Worm (Caenorhabditis elegans) whole organism, late embryonic: ENCODE measurements around the gene srr-4.

ENCODE experiments used
- pha-4 ChIP-seq: fragments of 150-350 bp; optimal IDR thresholded peaks from 2 replicates; lab custom pipeline; 2018; ENCODE audit warnings: missing biosample characterization, missing genetic modification reagents, missing genetic modification characterization
- sox-4 ChIP-seq: sonication (generic microtip); optimal IDR thresholded peaks from 2 replicates; lab custom pipeline; 2017; ENCODE audit warnings: mild to moderate bottlenecking, missing genetic modification characterization, inconsistent platforms, missing compliant biosample characterization
- unc-86 ChIP-seq: sonication (generic microtip); optimal IDR thresholded peaks from 2 replicates; lab custom pipeline; 2016; ENCODE audit warnings: missing genetic modification characterization, missing compliant biosample characterization

- TF ChIP-seq unc-86 (tag; lab: Kevin White, UChicago) (no peak), sox-4 (tag; lab: Kevin White, UChicago) (no peak), pha-4 (tag; lab: Kevin White, UChicago) (no peak)
Measured at ce11 chrV:4987097-4987496, 31.9 kb upstream of the srr-4 start, which contains the start of gene ncx-8.
